Worm (Caenorhabditis elegans): ENCODE data around the gene spp-13.

The spp-13 gene

DNA sequence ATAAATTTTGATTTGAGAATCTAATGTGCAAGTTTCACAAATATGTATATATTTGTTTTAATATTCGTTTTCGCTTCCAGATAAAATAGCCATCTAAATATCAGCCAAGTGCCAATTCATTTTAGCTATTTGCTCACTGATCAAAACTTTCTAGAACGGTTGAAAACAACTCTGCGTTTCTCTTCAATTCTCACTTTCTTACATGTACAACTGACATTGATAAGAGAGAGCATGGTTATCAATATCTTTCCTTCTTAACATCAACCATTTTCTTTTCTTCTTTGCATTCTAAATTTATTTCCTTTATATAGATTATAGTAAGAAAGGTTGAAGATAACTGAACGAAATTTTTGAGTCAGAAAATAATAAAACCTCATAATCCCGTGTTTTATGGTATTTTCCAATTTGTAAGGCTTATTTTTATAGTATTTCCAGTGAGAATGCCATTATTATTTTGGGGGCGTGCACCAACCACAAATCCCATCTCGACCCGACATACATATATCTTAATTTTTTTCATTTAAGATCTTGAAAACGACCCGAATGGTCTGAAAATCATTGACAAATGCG is 10.1 kb upstream of the spp-13 start, which contains the start of gene F08F1.3:
Gene F08F1.3, plus strand, starts transcription at position 520 of the 570 bp plus-strand sequence.
- no peak for TF ChIP-seq ceh-79 (tag; optimal IDR thresholded peaks at IDR 0.05)
- TF ChIP-seq nhr-80 (tag; optimal IDR thresholded peaks at IDR 0.05) = peak; percentile 52
- TF ChIP-seq sptf-2 (GFP tag; optimal IDR thresholded peaks at IDR 0.05) = no peak

DNA sequence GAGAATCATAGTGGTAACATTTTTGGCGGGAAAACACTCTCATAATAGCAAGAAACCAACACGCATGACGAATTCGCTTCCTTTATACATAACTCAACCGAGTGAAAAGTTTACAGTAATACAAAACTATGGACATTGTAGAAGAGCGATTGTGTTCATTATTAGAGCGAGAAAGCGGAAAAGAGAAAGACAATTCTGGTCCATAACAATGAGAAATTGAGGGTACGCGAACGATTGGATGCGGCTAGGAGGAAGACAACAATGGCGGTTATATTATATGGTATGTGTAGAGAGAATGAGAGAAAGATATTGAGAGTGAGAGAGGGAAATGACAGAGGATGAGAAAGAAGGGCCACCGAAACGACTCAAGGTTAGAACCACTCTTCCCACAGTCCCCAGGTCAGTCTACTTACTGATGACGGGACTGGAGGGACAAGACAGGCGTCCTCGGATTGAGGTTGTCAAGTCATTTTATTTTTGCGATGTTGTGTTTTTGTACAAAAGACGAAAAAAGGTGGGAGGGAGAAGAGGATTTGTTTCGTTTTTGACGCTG is 7.9 kb upstream of the spp-13 start:
- TF ChIP-seq mxl-1 (tag; optimal IDR thresholded peaks at IDR 0.05) = no peak
- no peak for TF ChIP-seq bed-2 (GFP tag; IDR thresholded peaks at IDR 0.05)
- TF ChIP-seq ztf-18 (tag; optimal IDR thresholded peaks at IDR 0.05) = no peak
- no peak for TF ChIP-seq K12H6.12 (tag; optimal IDR thresholded peaks at IDR 0.05)
- TF ChIP-seq tbx-9 (tag; optimal IDR thresholded peaks at IDR 0.05; ENCODE audit: borderline replicate concordance) = no peak
- TF ChIP-seq nfya-2 (GFP tag; IDR thresholded peaks at IDR 0.05) = no peak
- TF ChIP-seq unc-130 (GFP tag; optimal IDR thresholded peaks at IDR 0.05) = no peak
- TF ChIP-seq hmg-1.2 (GFP tag; IDR thresholded peaks at IDR 0.05) = no peak
- TF ChIP-seq hrde-1 (tag; optimal IDR thresholded peaks at IDR 0.05; ENCODE audit: borderline replicate concordance) = no peak

DNA sequence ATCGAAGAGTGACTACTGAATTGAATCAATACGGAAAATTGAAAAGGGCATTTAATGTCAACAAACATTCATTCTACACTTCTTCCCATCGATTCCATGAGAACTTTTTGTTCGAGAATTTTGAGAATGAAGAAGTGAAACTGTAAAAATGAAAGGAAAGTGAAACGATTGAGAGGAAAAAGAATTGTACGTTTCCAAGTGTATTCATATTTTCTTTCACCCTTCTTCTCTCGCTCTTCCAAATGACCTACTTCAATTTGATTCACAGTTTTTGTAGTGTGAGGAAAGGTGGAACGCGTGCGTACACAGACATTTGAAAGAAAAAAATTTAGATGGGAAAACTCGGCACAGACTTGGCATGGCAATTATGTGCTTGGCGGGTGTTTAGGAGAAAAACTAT is 6.0 kb upstream of the spp-13 start:
- no peak for TF ChIP-seq snpc-1.1 (tag; optimal IDR thresholded peaks at IDR 0.05; ENCODE audit: insufficient read depth)
- TF ChIP-seq attf-5 (GFP tag; optimal IDR thresholded peaks at IDR 0.05) = no peak
- no peak for TF ChIP-seq lin-35 (GFP tag; optimal IDR thresholded peaks at IDR 0.05)
- TF ChIP-seq fkh-3 (tag; optimal IDR thresholded peaks at IDR 0.05) = no peak
- TF ChIP-seq nhr-179 (tag; optimal IDR thresholded peaks at IDR 0.05) = no peak

- TF ChIP-seq lin-26 (GFP tag; IDR thresholded peaks at IDR 0.05) (no peak), ztf-18 (tag; optimal IDR thresholded peaks at IDR 0.05) (no peak), C06A6.2 (GFP tag; conservative IDR thresholded peaks at IDR 0.05) (no peak), Y53G8AR.9 (GFP tag; conservative IDR thresholded peaks at IDR 0.05) (no peak), chd-7 (tag; optimal IDR thresholded peaks at IDR 0.05) (no peak), F22D6.2 (tag; optimal IDR thresholded peaks at IDR 0.05) (no peak), nfyb-1 (GFP tag; IDR thresholded peaks at IDR 0.05) (no peak), ets-4 (GFP tag; optimal IDR thresholded peaks at IDR 0.05) (no peak), F33H1.4 (GFP tag; IDR thresholded peaks at IDR 0.05) (no peak), mcd-1 (GFP tag; IDR thresholded peaks at IDR 0.05) (no peak), lin-40 (tag; optimal IDR thresholded peaks at IDR 0.05) (no peak), egl-44 (GFP tag; IDR thresholded peaks at IDR 0.05) (no peak), B0261.1 (tag; optimal IDR thresholded peaks at IDR 0.05) (no peak), snpc-4 (GFP tag; optimal IDR thresholded peaks at IDR 0.05) (no peak), snpc-4 (tag; optimal IDR thresholded peaks at IDR 0.05) (no peak), gei-17 (GFP tag; optimal IDR thresholded peaks at IDR 0.05) (no peak), F49E8.2 (tag; optimal IDR thresholded peaks at IDR 0.05; ENCODE audit: insufficient read depth) (no peak), F10E7.11 (tag; optimal IDR thresholded peaks at IDR 0.05) (no peak)
These were observed 5.3 kb upstream of the spp-13 start, which contains the start of gene tth-1 for ce11 chrX:8423633-8424032. TSS of gene tth-1 (minus strand) at chrX:8423733.
